Worm (Caenorhabditis elegans): ENCODE data around the gene str-18.

DNA sequence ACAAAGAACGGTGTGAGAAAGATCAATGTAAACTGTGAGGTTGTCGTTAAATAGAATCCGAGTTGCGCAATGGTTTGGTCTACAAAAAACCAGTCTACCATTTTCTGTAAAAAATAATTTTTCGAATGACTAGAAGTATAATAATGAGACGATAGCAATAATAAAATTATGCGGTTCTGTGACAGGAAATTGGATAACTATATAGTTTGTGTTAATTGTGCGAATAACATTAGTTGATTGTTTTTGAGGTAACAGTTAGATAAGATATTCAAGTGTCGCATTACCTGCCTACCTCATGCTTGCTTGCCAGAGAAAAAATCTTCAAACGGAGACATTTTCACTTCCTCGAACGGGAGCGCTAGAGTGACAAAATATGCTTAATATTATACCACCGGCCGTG, at the start of gene str-18:
- TF ChIP-seq F52B5.7 (tag; optimal IDR thresholded peaks at IDR 0.05) (no peak), attf-6 (GFP tag; IDR thresholded peaks at IDR 0.05) (no peak), athp-1 (tag; optimal IDR thresholded peaks at IDR 0.05) (no peak), akir-1 (GFP tag; optimal IDR thresholded peaks at IDR 0.05) (no peak), egl-18 (GFP tag; IDR thresholded peaks at IDR 0.05) (no peak), snpc-4 (GFP tag; optimal IDR thresholded peaks at IDR 0.05) (no peak), snpc-4 (tag; optimal IDR thresholded peaks at IDR 0.05) (no peak), ama-1 (optimal IDR thresholded peaks at IDR 0.05) (no peak), ama-1 (GFP tag; optimal IDR thresholded peaks at IDR 0.05) (no peak), K12H6.12 (tag; optimal IDR thresholded peaks at IDR 0.05) (no peak), ztf-26 (tag; optimal IDR thresholded peaks at IDR 0.05) (no peak), mcd-1 (GFP tag; IDR thresholded peaks at IDR 0.05) (no peak), unc-62 (GFP tag; optimal IDR thresholded peaks at IDR 0.05) (no peak), F39B2.1 (GFP tag; IDR thresholded peaks at IDR 0.05) (no peak), ets-4 (GFP tag; optimal IDR thresholded peaks at IDR 0.05) (no peak), lin-35 (GFP tag; optimal IDR thresholded peaks at IDR 0.05) (no peak)
